Fruit fly (Drosophila melanogaster) whole organism: ENCODE results near the gene Tbc1d8-9.

ENCODE experiments used
- CG8478 ChIP-seq: fragments of >200 bp; optimal IDR thresholded peaks from 2 replicates; lab custom pipeline; 2018; ENCODE audit warnings: inconsistent platforms
- Dll ChIP-seq: fragments of >200 bp; optimal IDR thresholded peaks from 2 replicates; lab custom pipeline; 2017
- EcR ChIP-seq, 2 experiments: fragments of >200 bp; optimal IDR thresholded peaks; 2 replicates each; lab custom pipeline; 2017; ENCODE audit warnings: missing biosample characterization in 2 of 2, missing genetic modification characterization in 2 of 2, missing genetic modification reagents in 2 of 2
- pan ChIP-seq: fragments of >200 bp; optimal IDR thresholded peaks from 2 replicates; lab custom pipeline; 2017
- psq ChIP-seq: fragments of >200 bp; optimal IDR thresholded peaks from 2 replicates; lab custom pipeline; 2017
- usp ChIP-seq: fragments of >200 bp; optimal IDR thresholded peaks from 2 replicates; lab custom pipeline; 2017; ENCODE audit warnings: missing biosample characterization, missing genetic modification characterization, mixed read lengths

Tbc1d8-9 gene

DNA sequence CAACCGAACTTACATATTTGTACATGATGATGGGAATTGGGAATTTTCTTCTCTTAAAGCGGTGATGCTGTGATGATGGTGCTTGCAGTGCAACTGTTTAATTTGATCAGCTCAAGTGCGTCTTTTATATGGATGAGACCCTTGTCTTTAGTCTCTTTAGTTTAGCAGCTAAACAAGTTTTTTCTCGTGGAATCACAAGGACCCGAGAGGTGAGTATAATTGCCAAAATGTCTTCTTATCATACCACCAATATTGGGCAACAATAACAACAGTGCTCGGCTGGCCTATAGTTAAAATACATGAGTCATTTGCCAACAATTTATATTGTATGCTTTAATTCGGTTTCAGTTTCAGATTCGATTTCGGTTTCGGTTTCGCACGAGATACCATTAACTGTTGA, 45.8 kb downstream of the Tbc1d8-9 start, which contains the start of gene Edg78E:
Gene Edg78E (minus strand): TSS at position 101 of the 400 bp plus-strand sequence.
- TF ChIP-seq EcR (GFP tag; optimal IDR thresholded peaks at IDR 0.05; lab: Kevin White, UChicago) (no peak), CG8478 (lab: Kevin White, UChicago) (no peak), psq (no peak), Dll (no peak), usp (GFP tag; lab: Kevin White, UChicago) (no peak), pan (lab: Kevin White, UChicago) (no peak)

DNA sequence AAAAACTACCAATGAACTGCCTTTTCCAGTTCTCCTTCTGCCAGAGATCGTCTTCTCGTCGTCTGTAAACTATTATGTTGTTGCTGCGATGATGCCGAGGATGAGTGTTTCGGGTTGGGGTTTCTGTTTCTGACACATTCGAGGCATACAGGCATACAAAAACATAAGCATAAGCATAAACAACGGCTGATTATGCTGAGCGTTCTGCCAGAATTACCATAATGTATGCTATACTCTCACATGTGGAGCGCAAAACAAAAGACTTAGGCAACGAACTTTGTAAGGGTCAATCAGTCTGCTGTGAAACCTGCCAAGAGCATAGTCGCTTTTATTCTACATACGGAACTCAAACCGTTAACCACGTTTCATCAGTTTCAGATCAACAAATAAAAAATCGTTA, 49.3 kb downstream of the Tbc1d8-9 start, which contains the start of gene Cpr78Cb:
Gene Cpr78Cb (plus strand): TSS at position 291 of the 400 bp plus-strand sequence.
- no peak for TF ChIP-seq usp (GFP tag; lab: Kevin White, UChicago)
- TF ChIP-seq pan (lab: Kevin White, UChicago): no peak
- no peak for TF ChIP-seq Dll

DNA sequence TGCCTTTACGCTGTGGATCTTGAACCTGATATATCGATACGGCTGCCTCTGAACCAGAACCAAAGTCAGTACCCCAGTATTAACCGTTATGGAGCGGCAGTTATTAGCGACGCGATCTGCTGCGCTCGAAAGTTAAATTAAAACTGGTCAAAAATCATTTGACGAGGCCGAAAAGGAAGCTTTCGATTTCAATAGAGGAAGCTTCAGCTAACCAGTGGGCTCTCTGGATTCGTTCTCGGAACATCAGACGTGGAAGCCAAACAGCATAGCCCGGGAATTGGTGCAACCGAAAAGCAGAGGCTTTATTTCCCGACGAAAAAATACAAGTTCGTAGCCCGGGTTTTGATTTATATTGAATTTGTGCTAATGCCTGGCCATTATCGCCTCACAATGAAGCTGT, 50.8 kb downstream of the Tbc1d8-9 start, which contains the start of gene Cpr78Ca:
Gene Cpr78Ca (minus strand): TSS at position 101 of the 400 bp plus-strand sequence.
- TF ChIP-seq CG8478 (lab: Kevin White, UChicago): no peak
- no peak for TF ChIP-seq Dll
- no peak for TF ChIP-seq usp (GFP tag; lab: Kevin White, UChicago)
- TF ChIP-seq psq: no peak
- no peak for TF ChIP-seq EcR (GFP tag; optimal IDR thresholded peaks at IDR 0.05; lab: Kevin White, UChicago)
- TF ChIP-seq pan (lab: Kevin White, UChicago): no peak

DNA sequence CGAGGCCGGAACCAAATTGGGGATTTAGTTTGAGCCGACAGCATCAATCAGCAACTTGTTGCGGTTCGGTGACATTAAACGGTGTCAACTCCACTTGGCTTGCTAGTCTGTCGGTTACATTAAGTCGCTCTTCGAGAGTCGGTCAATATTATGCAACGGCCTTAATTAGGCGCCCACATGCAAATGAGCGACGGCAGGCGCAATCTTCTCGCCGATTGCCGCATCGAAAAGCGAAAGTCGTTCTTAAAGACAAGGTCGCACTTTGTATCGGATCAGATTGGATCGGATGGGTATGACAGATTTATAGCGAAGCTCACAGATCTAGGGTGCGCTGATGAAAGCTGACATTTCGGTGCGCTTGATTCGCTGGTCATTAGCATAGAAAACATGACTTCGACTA, 52.5 kb downstream of the Tbc1d8-9 start:
- TF ChIP-seq usp (GFP tag; lab: Kevin White, UChicago) (no peak), psq (no peak)

DNA sequence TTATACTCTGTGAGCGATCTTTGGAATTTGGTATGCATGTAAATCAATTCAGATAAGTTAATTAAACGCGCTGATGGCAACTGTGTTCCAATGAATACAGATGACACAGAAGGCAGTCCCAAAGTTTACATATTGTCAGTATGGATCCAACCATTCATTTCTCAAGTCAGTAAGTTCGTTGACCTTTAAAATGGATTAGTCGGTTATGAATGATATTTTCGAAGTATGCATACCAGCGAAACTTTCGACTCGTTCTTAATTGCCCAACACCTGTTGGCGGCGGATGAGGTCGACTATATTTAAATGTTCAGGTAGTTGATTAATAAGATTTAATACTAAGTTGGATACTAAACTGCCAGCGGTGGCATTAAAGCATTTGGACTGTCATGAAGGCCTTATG, 53.2 kb downstream of the Tbc1d8-9 start:
- TF ChIP-seq CG8478 (lab: Kevin White, UChicago): no peak
- peak in 1 of 2 experiments; percentile 2 for TF ChIP-seq EcR (GFP tag; optimal IDR thresholded peaks at IDR 0.05; lab: Kevin White, UChicago)
